Fruit fly (Drosophila melanogaster): ENCODE data around the gene Abp1.

Gene Abp1

DNA sequence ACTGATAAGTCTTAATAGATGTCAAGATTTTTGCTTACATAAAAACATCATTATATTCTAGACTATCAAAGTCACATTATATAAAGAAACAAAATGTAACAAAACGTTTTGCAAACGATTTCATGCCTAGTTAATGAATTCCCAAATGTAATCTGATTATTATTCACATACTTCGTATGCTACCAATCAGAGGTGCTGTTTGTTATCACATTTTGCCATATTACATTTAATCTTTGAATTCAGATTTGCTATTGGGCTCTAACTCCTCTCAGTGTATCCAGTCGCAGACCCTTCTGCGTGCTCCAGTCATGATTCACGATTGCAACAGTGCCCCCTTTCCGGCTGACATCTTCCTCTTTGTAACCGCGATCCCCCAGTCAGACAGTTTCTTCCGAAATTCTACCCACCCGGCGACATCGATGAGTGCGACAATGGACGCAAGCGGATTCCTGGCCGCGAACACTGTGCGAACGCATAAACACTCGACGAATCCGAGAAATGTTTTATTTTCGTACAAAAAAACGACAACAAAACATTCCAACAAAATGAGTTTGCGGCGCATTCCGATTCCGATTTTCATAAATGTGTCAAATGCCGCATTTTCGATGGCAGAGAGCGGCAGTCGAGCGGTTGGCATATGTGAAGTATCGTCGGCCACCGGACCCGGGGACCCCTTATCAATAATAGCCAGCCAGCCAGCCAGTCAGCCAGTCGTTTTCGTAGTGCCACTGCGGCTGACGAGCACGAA is 2.2 kb upstream of the Abp1 start (continued):
- TF ChIP-seq CG10669 (GFP tag; optimal IDR thresholded peaks at IDR 0.05) (peak; percentile 42), net (GFP tag; optimal IDR thresholded peaks at IDR 0.05) (peak; percentile 50), esn (GFP tag; optimal IDR thresholded peaks at IDR 0.05) (peak; percentile 88), CG8119 (GFP tag; IDR thresholded peaks at IDR 0.05) (no peak), topi (GFP tag; optimal IDR thresholded peaks at IDR 0.05) (peak; percentile 58), CG11294 (GFP tag; IDR thresholded peaks at IDR 0.05) (no peak), CG34406 (GFP tag; optimal IDR thresholded peaks at IDR 0.05) (peak; percentile 28), CG32006 (GFP tag; optimal IDR thresholded peaks at IDR 0.05) (peak; percentile 47), Hr38 (GFP tag; optimal IDR thresholded peaks at IDR 0.05) (no peak), Gug (GFP tag; IDR thresholded peaks at IDR 0.05) (peak; percentile 30; the same call in 1 of the 2 replicates), CG4318 (GFP tag; optimal IDR thresholded peaks at IDR 0.05) (peak; percentile 28), Ets96B (tag; optimal IDR thresholded peaks at IDR 0.05) (no peak), Eip75B (GFP tag; optimal IDR thresholded peaks at IDR 0.05) (peak; percentile 60), OdsH (GFP tag; optimal IDR thresholded peaks at IDR 0.05) (peak; percentile 9), dsx (GFP tag; optimal IDR thresholded peaks at IDR 0.05; ENCODE audit: poor library complexity, severe bottlenecking) (no peak), CG15336 (GFP tag; IDR thresholded peaks at IDR 0.05) (peak; percentile 40; the same call in 1 of the 2 replicates), Eip78C (GFP tag) (peak; percentile 85), Met (GFP tag; optimal IDR thresholded peaks at IDR 0.05) (peak; percentile 40), Sox15 (GFP tag; optimal IDR thresholded peaks at IDR 0.05) (no peak), CG3919 (GFP tag; optimal IDR thresholded peaks at IDR 0.05) (peak; percentile 14), Hr39 (GFP tag; optimal IDR thresholded peaks at IDR 0.05) (peak; percentile 62), Sox102F (GFP tag; optimal IDR thresholded peaks at IDR 0.05) (peak; percentile 60), CG1621 (tag; optimal IDR thresholded peaks at IDR 0.05) (no peak), svp (GFP tag) (peak; percentile 93), Sox14 (GFP tag; optimal IDR thresholded peaks at IDR 0.05) (peak; percentile 58), CG8632 (GFP tag; optimal IDR thresholded peaks at IDR 0.05) (peak; percentile 26), fkh (GFP tag; optimal IDR thresholded peaks at IDR 0.05) (no peak), CG3032 (tag; optimal IDR thresholded peaks at IDR 0.05) (no peak), ss (GFP tag; optimal IDR thresholded peaks at IDR 0.05) (no peak), CG6163 (GFP tag; IDR thresholded peaks at IDR 0.05) (peak; percentile 63; the same call in 2 of the 3 replicates), salr (GFP tag; optimal IDR thresholded peaks at IDR 0.05) (no peak), Hr4 (GFP tag; optimal IDR thresholded peaks at IDR 0.05) (peak; percentile 46), Ets21C (GFP tag; optimal IDR thresholded peaks at IDR 0.05) (peak; percentile 19), CG6792 (GFP tag; optimal IDR thresholded peaks at IDR 0.05) (peak; percentile 5), CG16779 (tag; optimal IDR thresholded peaks at IDR 0.05) (no peak), CG6276 (GFP tag; optimal IDR thresholded peaks at IDR 0.05) (no peak), Lpt (GFP tag; optimal IDR thresholded peaks at IDR 0.05) (no peak), CG10631 (GFP tag; optimal IDR thresholded peaks at IDR 0.05) (peak; percentile 25), achi (GFP tag; optimal IDR thresholded peaks at IDR 0.05) (peak; percentile 37)

DNA sequence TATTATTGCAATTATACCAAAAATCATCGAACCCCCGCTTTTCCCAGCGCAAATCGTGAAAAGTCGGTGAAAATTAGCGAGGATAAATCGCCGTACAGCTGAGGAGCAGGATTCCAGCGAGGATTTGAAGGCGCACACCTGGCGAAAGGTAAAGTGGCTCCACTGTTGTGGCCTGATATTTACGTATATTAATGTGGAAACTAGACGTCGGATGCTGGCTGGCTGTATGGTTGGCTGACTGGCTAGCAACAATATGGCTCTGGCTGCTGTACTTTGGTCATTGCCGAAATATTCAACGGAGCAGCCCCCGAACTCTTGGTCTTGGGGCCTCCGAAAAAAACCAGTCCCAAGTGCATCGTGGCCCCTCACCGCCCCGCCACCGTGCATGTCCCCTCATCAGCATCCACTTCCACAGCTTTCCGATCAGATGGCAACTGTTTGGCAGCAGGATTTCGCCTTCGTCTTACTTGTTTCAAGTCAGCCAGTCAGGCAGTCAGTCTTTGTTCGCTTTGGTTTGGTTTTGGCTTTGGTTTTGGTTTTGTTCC is 852 bp upstream of the Abp1 start:
- TF ChIP-seq Smox (GFP tag; optimal IDR thresholded peaks at IDR 0.05) (no peak), dsx (GFP tag; optimal IDR thresholded peaks at IDR 0.05; ENCODE audit: poor library complexity, severe bottlenecking) (no peak), CG8119 (GFP tag; IDR thresholded peaks at IDR 0.05) (peak; percentile 56; the same call in 1 of the 3 replicates), CG6276 (GFP tag; optimal IDR thresholded peaks at IDR 0.05) (peak; percentile 62), CG15336 (GFP tag; IDR thresholded peaks at IDR 0.05) (no peak), fd59A (GFP tag; optimal IDR thresholded peaks at IDR 0.05) (no peak), OdsH (GFP tag; optimal IDR thresholded peaks at IDR 0.05) (no peak), fkh (GFP tag; optimal IDR thresholded peaks at IDR 0.05) (no peak), Blimp-1 (GFP tag; optimal IDR thresholded peaks at IDR 0.05) (no peak), Sox15 (GFP tag; optimal IDR thresholded peaks at IDR 0.05) (no peak), spab (GFP tag; optimal IDR thresholded peaks at IDR 0.05) (no peak), ss (GFP tag; optimal IDR thresholded peaks at IDR 0.05) (peak; percentile 50 to 53), CG11762 (GFP tag; optimal IDR thresholded peaks at IDR 0.05; ENCODE audit: insufficient read depth) (no peak), svp (GFP tag) (no peak), CG11902 (GFP tag; optimal IDR thresholded peaks at IDR 0.05) (no peak), pdm3 (GFP tag; optimal IDR thresholded peaks at IDR 0.05) (no peak), CG3919 (GFP tag; optimal IDR thresholded peaks at IDR 0.05) (peak; percentile 17), CG34406 (GFP tag; optimal IDR thresholded peaks at IDR 0.05) (no peak), eg (GFP tag; IDR thresholded peaks at IDR 0.05) (0 out of 3 replicates have a peak, but pooled peaks have one; percentile 10), Ets96B (tag; optimal IDR thresholded peaks at IDR 0.05) (no peak), lz (GFP tag; optimal IDR thresholded peaks at IDR 0.05) (no peak), CG31627 (GFP tag; optimal IDR thresholded peaks at IDR 0.05) (no peak), CG8632 (GFP tag; optimal IDR thresholded peaks at IDR 0.05) (no peak)
